Worm (Caenorhabditis elegans) whole organism, L4 larva: Measurements from ENCODE around the gene F38A1.8.

Experiments used
- Y75B8A.6 ChIP-seq: fragments of 200-800 bp; sonication (Bioruptor generic); IDR thresholded peaks from 2 replicates; pipeline ENCODE4 v1.3.6; 2022; ENCODE audit warnings: missing genetic modification reagents, missing genetic modification characterization, missing compliant biosample characterization
- aha-1 ChIP-seq: fragments of 150-350 bp; peaks from one replicate; lab custom pipeline; 2014; ENCODE audit warnings: missing biosample characterization, missing genetic modification characterization
- daf-12 ChIP-seq: fragments of 150-350 bp; optimal IDR thresholded peaks from 2 replicates; lab custom pipeline; 2014; ENCODE audit warnings: missing biosample characterization, missing genetic modification reagents, missing genetic modification characterization
- dmd-8 ChIP-seq: fragments of 200-800 bp; sonication (Bioruptor generic); IDR thresholded peaks from 2 replicates; pipeline ENCODE4 v1.3.6; 2022; ENCODE audit warnings: missing genetic modification characterization, missing compliant biosample characterization
- dmd-9 ChIP-seq: fragments of 200-800 bp; sonication (Bioruptor generic); IDR thresholded peaks from 2 replicates; pipeline ENCODE4 v1.3.6; 2022; ENCODE audit warnings: missing genetic modification reagents, missing genetic modification characterization, missing compliant biosample characterization
- fkh-10 ChIP-seq: fragments of 150-350 bp; optimal IDR thresholded peaks from 2 replicates; lab custom pipeline; 2014; ENCODE audit warnings: missing biosample characterization, missing genetic modification reagents, missing genetic modification characterization
- fos-1 ChIP-seq: fragments of 150-350 bp; optimal IDR thresholded peaks from 2 replicates; lab custom pipeline; 2014; ENCODE audit warnings: missing biosample characterization, missing genetic modification characterization
- nhr-102 ChIP-seq: sonication (generic microtip); optimal IDR thresholded peaks from 2 replicates; lab custom pipeline; 2016; ENCODE audit warnings: mild to moderate bottlenecking, missing genetic modification characterization, moderate library complexity, missing compliant biosample characterization
- pha-4 ChIP-seq, 2 experiments: fragments of 150-350 bp in 1 of 2; fragments of 200-800 bp in 1 of 2; sonication (Bioruptor generic) in 1 of 2; IDR thresholded peaks in 1 of 2; optimal IDR thresholded peaks in 1 of 2; 2 replicates each; pipeline versions ENCODE4 v1.3.6 to Lab custom; 2014 to 2022; ENCODE audit warnings: missing genetic modification characterization in 2 of 2, missing genetic modification reagents in 2 of 2, missing biosample characterization in 1 of 2, missing compliant biosample characterization in 1 of 2
- spr-1 ChIP-seq: sonication (generic microtip); optimal IDR thresholded peaks from 2 replicates; lab custom pipeline; 2016; ENCODE audit warnings: mild to moderate bottlenecking, missing genetic modification characterization, missing compliant biosample characterization
- tra-1 ChIP-seq: fragments of 200-800 bp; sonication (Bioruptor generic); IDR thresholded peaks from 2 replicates; pipeline ENCODE4 v1.3.6; 2022; ENCODE audit warnings: missing genetic modification reagents, missing genetic modification characterization, missing compliant biosample characterization
- zfp-3 ChIP-seq: fragments of 200-800 bp; sonication (Bioruptor generic); conservative IDR thresholded peaks from 2 replicates; pipeline ENCODE4 v1.3.6; 2022; ENCODE audit warnings: missing genetic modification reagents, missing genetic modification characterization, missing compliant biosample characterization

The F38A1.8 gene

ce11 chrIV:1192765-1193164, 46.9 kb downstream of the F38A1.8 start, which contains the start of gene spl-3:
Gene spl-3, plus strand, starts transcription at chrIV:1193065.
- no peak for TF ChIP-seq spr-1 (tag; lab: Kevin White, UChicago)
- TF ChIP-seq daf-12, result no peak
- TF ChIP-seq tra-1, result no peak
- TF ChIP-seq nhr-102 (tag; lab: Kevin White, UChicago), result no peak
- TF ChIP-seq Y75B8A.6 (GFP tag; lab: Robert Waterston, UW), result no peak
- no peak for TF ChIP-seq dmd-8
- TF ChIP-seq pha-4 (GFP tag; IDR thresholded peaks at IDR 0.05; lab: Robert Waterston, UW), result no peak
- TF ChIP-seq pha-4 (tag; optimal IDR thresholded peaks at IDR 0.05; lab: Kevin White, UChicago), result no peak
- TF ChIP-seq fos-1, result no peak
- TF ChIP-seq zfp-3 (GFP tag; lab: Robert Waterston, UW), result no peak
- no peak for TF ChIP-seq dmd-9 (GFP tag; lab: Robert Waterston, UW)
- no peak for TF ChIP-seq fkh-10 (GFP tag; lab: Kevin White, UChicago)

- peak; percentile 63 for TF ChIP-seq aha-1
Measured at ce11 chrIV:1187502-1187901, 52.1 kb downstream of the F38A1.8 start, which contains the start of gene mdt-20. Gene mdt-20, plus strand, starts transcription at chrIV:1187802.
